Worm (Caenorhabditis elegans): Measurements from ENCODE around the gene txt-5.

txt-5 gene

ce11 chrV:7870707-7871106 lies 33.8 kb upstream of the txt-5 start, which contains the start of gene nipi-4:
TSS of gene nipi-4 (minus strand) at chrV:7870807.
- TF ChIP-seq ceh-31 (tag; optimal IDR thresholded peaks at IDR 0.05) (no peak), eyg-1 (tag; optimal IDR thresholded peaks at IDR 0.05) (no peak), unc-3 (GFP tag; conservative IDR thresholded peaks at IDR 0.05) (no peak), unc-3 (tag; optimal IDR thresholded peaks at IDR 0.05) (no peak), ceh-22 (tag; optimal IDR thresholded peaks at IDR 0.05) (no peak), pax-1 (tag; optimal IDR thresholded peaks at IDR 0.05) (no peak), C38D4.7 (GFP tag; optimal IDR thresholded peaks at IDR 0.05) (no peak), hlh-13 (GFP tag; optimal IDR thresholded peaks at IDR 0.05) (no peak), pag-3 (tag; optimal IDR thresholded peaks at IDR 0.05; ENCODE audit: borderline replicate concordance) (no peak), sox-4 (tag; optimal IDR thresholded peaks at IDR 0.05) (no peak)

- no peak for TF ChIP-seq zip-5 (tag; optimal IDR thresholded peaks at IDR 0.05)
- no peak for TF ChIP-seq ceh-22 (tag; optimal IDR thresholded peaks at IDR 0.05)
- no peak for TF ChIP-seq ztf-16 (tag; optimal IDR thresholded peaks at IDR 0.05)
- TF ChIP-seq ceh-18 (tag; optimal IDR thresholded peaks at IDR 0.05) = no peak
- TF ChIP-seq ceh-14 (tag; optimal IDR thresholded peaks at IDR 0.05) = no peak
- TF ChIP-seq elt-2 (tag; optimal IDR thresholded peaks at IDR 0.05) = no peak
- TF ChIP-seq mec-3 (tag; optimal IDR thresholded peaks at IDR 0.05; ENCODE audit: borderline replicate concordance) = no peak
- TF ChIP-seq pha-2 (tag; optimal IDR thresholded peaks at IDR 0.05) = no peak
- TF ChIP-seq syd-9 (tag; optimal IDR thresholded peaks at IDR 0.05) = no peak
- TF ChIP-seq ceh-24 (tag; optimal IDR thresholded peaks at IDR 0.05) = no peak
- TF ChIP-seq pha-4 (tag; optimal IDR thresholded peaks at IDR 0.05) = no peak
Measured at ce11 chrV:7864663-7865062, 27.7 kb upstream of the txt-5 start, which contains the start of gene C37C3.11. TSS of gene C37C3.11 (minus strand) at chrV:7864763.

- no peak for TF ChIP-seq ceh-24 (tag; optimal IDR thresholded peaks at IDR 0.05)
- no peak for TF ChIP-seq dve-1 (tag; optimal IDR thresholded peaks at IDR 0.05)
- TF ChIP-seq ceh-9 (tag; optimal IDR thresholded peaks at IDR 0.05) = no peak
- no peak for TF ChIP-seq dmd-4 (tag; optimal IDR thresholded peaks at IDR 0.05; ENCODE audit: borderline replicate concordance)
- TF ChIP-seq hlh-15 (tag; optimal IDR thresholded peaks at IDR 0.05) = no peak
- no peak for TF ChIP-seq lin-11 (tag; optimal IDR thresholded peaks at IDR 0.05)
- TF ChIP-seq gmeb-2 (tag; optimal IDR thresholded peaks at IDR 0.05) = no peak
- no peak for TF ChIP-seq pag-3 (tag; optimal IDR thresholded peaks at IDR 0.05; ENCODE audit: borderline replicate concordance)
- no peak for TF ChIP-seq ceh-30 (tag; optimal IDR thresholded peaks at IDR 0.05)
Measured at ce11 chrV:7863020-7863523, 26.1 kb upstream of the txt-5 start, which contains the start of gene C37C3.10. TSS of gene C37C3.10 (minus strand) at chrV:7863070.

- TF ChIP-seq sox-2 (GFP tag; IDR thresholded peaks at IDR 0.05) (no peak), K02D7.2 (tag; optimal IDR thresholded peaks at IDR 0.05) (no peak), ceh-18 (tag; optimal IDR thresholded peaks at IDR 0.05) (no peak), nhr-11 (tag; optimal IDR thresholded peaks at IDR 0.05) (no peak), elt-2 (tag; optimal IDR thresholded peaks at IDR 0.05) (no peak), nhr-232 (tag; optimal IDR thresholded peaks at IDR 0.05) (no peak), pax-1 (tag; optimal IDR thresholded peaks at IDR 0.05) (no peak), odd-2 (tag; optimal IDR thresholded peaks at IDR 0.05) (no peak), pqm-1 (tag; optimal IDR thresholded peaks at IDR 0.05) (no peak), lin-11 (tag; optimal IDR thresholded peaks at IDR 0.05) (no peak), unc-3 (GFP tag; conservative IDR thresholded peaks at IDR 0.05) (no peak), unc-3 (tag; optimal IDR thresholded peaks at IDR 0.05) (no peak), ceh-31 (tag; optimal IDR thresholded peaks at IDR 0.05) (no peak), ceh-30 (tag; optimal IDR thresholded peaks at IDR 0.05) (no peak), ceh-45 (GFP tag; IDR thresholded peaks at IDR 0.05) (no peak), che-1 (tag; optimal IDR thresholded peaks at IDR 0.05) (no peak), pha-4 (tag; optimal IDR thresholded peaks at IDR 0.05) (no peak), ceh-2 (tag; optimal IDR thresholded peaks at IDR 0.05) (no peak), fkh-10 (GFP tag; optimal IDR thresholded peaks at IDR 0.05) (no peak)
Measured at ce11 chrV:7861792-7862191, 24.9 kb upstream of the txt-5 start, which contains the start of gene C37C3.17. TSS of gene C37C3.17 (minus strand) at chrV:7861892.
